Fruit fly (Drosophila melanogaster): Measurements from ENCODE around the gene emc.

emc gene

dm6 chr3L:700160-700917 lies 48.9 kb upstream of the emc start (continued):
- TF ChIP-seq CG12769 (tag; optimal IDR thresholded peaks at IDR 0.05) = peak; percentile 66
- TF ChIP-seq NC2β (GFP tag; optimal IDR thresholded peaks at IDR 0.05) = peak; percentile 10
- TF ChIP-seq CG11695 (GFP tag; IDR thresholded peaks at IDR 0.05) = peak; percentile 79
- TF ChIP-seq lab (GFP tag; optimal IDR thresholded peaks at IDR 0.05) = peak; percentile 80
- TF ChIP-seq dm (GFP tag; optimal IDR thresholded peaks at IDR 0.05) = no peak
- peak; percentile 62; the same call in 1 of the 3 replicates for TF ChIP-seq so (GFP tag; IDR thresholded peaks at IDR 0.05)
- TF ChIP-seq CG17829 (tag; optimal IDR thresholded peaks at IDR 0.05) = peak; percentile 44
- TF ChIP-seq CG9215 (GFP tag; IDR thresholded peaks at IDR 0.05) = no peak
- TF ChIP-seq Gsc (GFP tag; IDR thresholded peaks at IDR 0.05) = no peak
- TF ChIP-seq Dref (GFP tag; IDR thresholded peaks at IDR 0.05) = no peak
- no peak for TF ChIP-seq usp (GFP tag; optimal IDR thresholded peaks at IDR 0.05)
- TF ChIP-seq bcd (GFP tag; optimal IDR thresholded peaks at IDR 0.05) = peak; percentile 35
- TF ChIP-seq emc (GFP tag; optimal IDR thresholded peaks at IDR 0.05) = no peak
- TF ChIP-seq ewg (GFP tag; optimal IDR thresholded peaks at IDR 0.05) = no peak
- no peak for TF ChIP-seq HmgD (GFP tag; optimal IDR thresholded peaks at IDR 0.05)
- no peak for TF ChIP-seq C15 (GFP tag; IDR thresholded peaks at IDR 0.05)
- peak; percentile 71 for TF ChIP-seq CG6854 (GFP tag; optimal IDR thresholded peaks at IDR 0.05)
- no peak for TF ChIP-seq Stat92E (GFP tag; optimal IDR thresholded peaks at IDR 0.05)
- TF ChIP-seq CG17359 (tag; optimal IDR thresholded peaks at IDR 0.05) = peak; percentile 69
- TF ChIP-seq Lim3 (GFP tag; IDR thresholded peaks at IDR 0.05) = no peak
- TF ChIP-seq pzg (GFP tag; optimal IDR thresholded peaks at IDR 0.05) = no peak
- peak; percentile 84 for TF ChIP-seq gem (tag; optimal IDR thresholded peaks at IDR 0.05)
- no peak for TF ChIP-seq cad (GFP tag; optimal IDR thresholded peaks at IDR 0.05)
- TF ChIP-seq sens-2 (GFP tag; IDR thresholded peaks at IDR 0.05) = 0 out of 2 replicates have a peak, but pooled peaks have one; percentile 14
- no peak for TF ChIP-seq CG6654 (GFP tag; optimal IDR thresholded peaks at IDR 0.05)
- TF ChIP-seq mirr (GFP tag; optimal IDR thresholded peaks at IDR 0.05) = no peak
- TF ChIP-seq phol (tag; optimal IDR thresholded peaks at IDR 0.05) = peak; percentile 66
- TF ChIP-seq TFAM (GFP tag; optimal IDR thresholded peaks at IDR 0.05) = no peak
- no peak for TF ChIP-seq Sin3A (optimal IDR thresholded peaks at IDR 0.05)
- TF ChIP-seq pum (GFP tag; optimal IDR thresholded peaks at IDR 0.05) = no peak
- TF ChIP-seq slp2 (GFP tag; optimal IDR thresholded peaks at IDR 0.05) = no peak
- peak; percentile 26 for TF ChIP-seq zen (tag; optimal IDR thresholded peaks at IDR 0.05)
- TF ChIP-seq dan (GFP tag; IDR thresholded peaks at IDR 0.05) = no peak
- no peak for TF ChIP-seq wdn (GFP tag; IDR thresholded peaks at IDR 0.05)
- peak; percentile 41 for TF ChIP-seq B-H2 (GFP tag; optimal IDR thresholded peaks at IDR 0.05)
- no peak for TF ChIP-seq Dp (GFP tag; optimal IDR thresholded peaks at IDR 0.05)
- no peak for TF ChIP-seq stwl (tag; optimal IDR thresholded peaks at IDR 0.05)
- no peak for TF ChIP-seq CkIIα-i1 (GFP tag; IDR thresholded peaks at IDR 0.05)
- TF ChIP-seq jigr1 (GFP tag; IDR thresholded peaks at IDR 0.05) = no peak
- peak; percentile 57 for TF ChIP-seq her (GFP tag; optimal IDR thresholded peaks at IDR 0.05)
- no peak for TF ChIP-seq schlank (tag; optimal IDR thresholded peaks at IDR 0.05)
- TF ChIP-seq grau (tag; optimal IDR thresholded peaks at IDR 0.05) = peak; percentile 73
- TF ChIP-seq Hr3 (GFP tag; optimal IDR thresholded peaks at IDR 0.05) = no peak
- TF ChIP-seq CoRest (tag; optimal IDR thresholded peaks at IDR 0.05) = peak; percentile 58
- peak; percentile 13 for TF ChIP-seq vfl (GFP tag; optimal IDR thresholded peaks at IDR 0.05)
- no peak for TF ChIP-seq disco-r (GFP tag; optimal IDR thresholded peaks at IDR 0.05)
- no peak for TF ChIP-seq CG33213 (GFP tag; optimal IDR thresholded peaks at IDR 0.05)
- peak; percentile 70 for TF ChIP-seq CG17568 (GFP tag; optimal IDR thresholded peaks at IDR 0.05)
- TF ChIP-seq CG12659 (GFP tag; optimal IDR thresholded peaks at IDR 0.05) = peak; percentile 68
- no peak for TF ChIP-seq CG10543 (GFP tag; optimal IDR thresholded peaks at IDR 0.05)
- peak; percentile 72 for TF ChIP-seq Med (GFP tag)
